Worm (Caenorhabditis elegans): ENCODE results near the gene C04B4.1.

DNA sequence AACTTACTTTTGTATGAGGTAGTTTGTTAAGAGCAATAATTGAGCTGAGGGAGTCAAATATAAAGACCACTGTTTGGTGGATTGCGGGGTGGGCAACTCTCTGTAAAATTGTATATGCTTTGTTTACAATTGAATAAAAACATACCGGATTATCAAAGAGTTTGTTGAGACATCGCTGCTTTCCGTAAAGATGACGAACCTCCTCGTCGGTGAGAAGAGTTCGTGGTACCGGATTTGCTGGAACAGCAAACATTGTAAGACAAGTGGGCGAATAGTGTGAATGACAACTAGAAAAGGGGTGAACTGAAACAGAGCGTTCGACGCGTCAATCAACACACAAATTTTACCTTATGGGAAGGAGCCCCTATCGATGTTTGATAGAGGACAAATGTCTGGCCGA lies 15.8 kb downstream of the C04B4.1 start, which contains the start of gene W06D11.2:
- TF ChIP-seq ceh-16 (tag; optimal IDR thresholded peaks at IDR 0.05) (no peak), sma-3 (GFP tag; optimal IDR thresholded peaks at IDR 0.05) (no peak), fos-1 (tag; optimal IDR thresholded peaks at IDR 0.05) (no peak), nhr-12 (tag; optimal IDR thresholded peaks at IDR 0.05) (no peak), aly-2 (tag; optimal IDR thresholded peaks at IDR 0.05) (no peak)

Measured in whole organism, L2 larva.